Fruit fly (Drosophila melanogaster): Measurements from ENCODE around the gene NimC2.

dm6 chr2L:13949789-13950188 is 30.1 kb upstream of the NimC2 start:
- TF ChIP-seq sage (GFP tag; optimal IDR thresholded peaks at IDR 0.05) (no peak), psq (GFP tag; optimal IDR thresholded peaks at IDR 0.05) (no peak), Jra (GFP tag; optimal IDR thresholded peaks at IDR 0.05) (no peak), usp (GFP tag; optimal IDR thresholded peaks at IDR 0.05) (no peak)
